Worm (Caenorhabditis elegans) whole organism, young adult: Measurements from ENCODE around the gene spn-4.

Experiments used
- C17E4.6 ChIP-seq: fragments of 200-800 bp; sonication (Bioruptor generic); IDR thresholded peaks from 2 replicates; pipeline ENCODE4 v1.3.6; 2022; ENCODE audit warnings: missing genetic modification reagents, missing genetic modification characterization, missing compliant biosample characterization
- F37B4.10 ChIP-seq: fragments of 200-800 bp; sonication (Bioruptor generic); IDR thresholded peaks from 2 replicates; pipeline ENCODE4 v1.3.6; 2022; ENCODE audit warnings: missing genetic modification characterization, missing compliant biosample characterization
- F49E8.2 ChIP-seq: sonication (generic microtip); optimal IDR thresholded peaks from 3 replicates; lab custom pipeline; 2017; ENCODE audit warnings: missing genetic modification characterization, mild to moderate bottlenecking, missing compliant biosample characterization, antibody characterized with exemption, moderate library complexity; ENCODE audit not compliant: insufficient read depth
- F57C9.4 ChIP-seq: sonication (generic microtip); optimal IDR thresholded peaks from 2 replicates; lab custom pipeline; 2017; ENCODE audit warnings: mild to moderate bottlenecking, missing genetic modification characterization, missing compliant biosample characterization
- K11D2.4 ChIP-seq: fragments of 200-800 bp; sonication (Bioruptor generic); IDR thresholded peaks from 2 replicates; pipeline ENCODE4 v1.3.6; 2022; ENCODE audit warnings: missing genetic modification reagents, missing genetic modification characterization, missing compliant biosample characterization
- T07F8.4 ChIP-seq: sonication (generic microtip); optimal IDR thresholded peaks from 2 replicates; lab custom pipeline; 2016; ENCODE audit warnings: mild to moderate bottlenecking, missing genetic modification characterization, moderate library complexity, missing compliant biosample characterization
- Y67H2A.10 ChIP-seq: fragments of 200-800 bp; sonication (Bioruptor generic); conservative IDR thresholded peaks from 2 replicates; pipeline ENCODE4 v1.3.6; 2022; ENCODE audit warnings: missing genetic modification reagents, missing genetic modification characterization, missing compliant biosample characterization
- akir-1 ChIP-seq: fragments of 200-800 bp; sonication (Bioruptor generic); optimal IDR thresholded peaks from 2 replicates; lab custom pipeline; 2018; ENCODE audit warnings: mild to moderate bottlenecking, missing genetic modification characterization, moderate library complexity, missing compliant biosample characterization
- ccch-3 ChIP-seq: fragments of 200-800 bp; sonication (Bioruptor generic); optimal IDR thresholded peaks from 2 replicates; lab custom pipeline; 2018; ENCODE audit warnings: mild to moderate bottlenecking, missing genetic modification characterization, missing compliant biosample characterization
- cebp-2 ChIP-seq: fragments of 200-800 bp; sonication (Bioruptor generic); IDR thresholded peaks from 2 replicates; pipeline ENCODE4 v1.3.6; 2022; ENCODE audit warnings: missing genetic modification characterization, missing compliant biosample characterization
- ceh-40 ChIP-seq: fragments of 200-800 bp; sonication (Bioruptor generic); IDR thresholded peaks from 2 replicates; pipeline ENCODE4 v1.3.6; 2022; ENCODE audit warnings: missing genetic modification characterization, missing compliant biosample characterization
- ceh-79 ChIP-seq: sonication (generic microtip); optimal IDR thresholded peaks from 2 replicates; lab custom pipeline; 2017; ENCODE audit warnings: mild to moderate bottlenecking, missing genetic modification characterization, missing compliant biosample characterization
- dox-1 ChIP-seq: fragments of 200-800 bp; sonication (Bioruptor generic); IDR thresholded peaks from 2 replicates; pipeline ENCODE4 v1.3.6; 2022; ENCODE audit warnings: missing genetic modification reagents, missing genetic modification characterization, missing compliant biosample characterization
- egrh-3 ChIP-seq: fragments of 200-800 bp; sonication (Bioruptor generic); IDR thresholded peaks from 2 replicates; pipeline ENCODE4 v1.3.6; 2022; ENCODE audit warnings: missing genetic modification reagents, missing genetic modification characterization, missing compliant biosample characterization
- gei-17 ChIP-seq: fragments of 200-800 bp; sonication (Bioruptor generic); optimal IDR thresholded peaks from 2 replicates; lab custom pipeline; 2018; ENCODE audit warnings: mild to moderate bottlenecking, missing genetic modification characterization, missing compliant biosample characterization
- hmg-1.2 ChIP-seq: fragments of 200-800 bp; sonication (Bioruptor generic); IDR thresholded peaks from 2 replicates; pipeline ENCODE4 v1.3.6; 2022; ENCODE audit warnings: missing genetic modification reagents, missing genetic modification characterization, missing compliant biosample characterization
- hsf-1 ChIP-seq: fragments of 200-800 bp; sonication (Bioruptor generic); IDR thresholded peaks from 2 replicates; pipeline ENCODE4 v1.3.6; 2022; ENCODE audit warnings: missing genetic modification reagents, missing genetic modification characterization, missing compliant biosample characterization
- lin-35 ChIP-seq, 3 experiments: fragments of 150-350 bp in 2 of 3; sonication (generic microtip) in 1 of 3; optimal IDR thresholded peaks; 2 replicates each; lab custom pipeline; 2014 to 2018; ENCODE audit warnings: missing biosample characterization in 3 of 3, missing genetic modification characterization in 3 of 3, missing genetic modification reagents in 3 of 3
- lin-40 ChIP-seq: sonication (generic microtip); optimal IDR thresholded peaks from 2 replicates; lab custom pipeline; 2016; ENCODE audit warnings: missing genetic modification characterization, mild to moderate bottlenecking, missing compliant biosample characterization, missing genotype, missing genetic modification reagents
- madf-10 ChIP-seq: sonication (generic microtip); optimal IDR thresholded peaks from 2 replicates; lab custom pipeline; 2016; ENCODE audit warnings: mild to moderate bottlenecking, missing genetic modification characterization, missing compliant biosample characterization
- madf-6 ChIP-seq: fragments of 200-800 bp; sonication (Bioruptor generic); IDR thresholded peaks from 2 replicates; pipeline ENCODE4 v1.3.6; 2022; ENCODE audit warnings: missing genetic modification reagents, missing genetic modification characterization, missing compliant biosample characterization
- madf-8 ChIP-seq: fragments of 200-800 bp; sonication (Bioruptor generic); conservative IDR thresholded peaks from 2 replicates; pipeline ENCODE4 v1.3.6; 2022; ENCODE audit warnings: missing genetic modification reagents, missing genetic modification characterization, missing compliant biosample characterization
- mcd-1 ChIP-seq: fragments of 200-800 bp; sonication (Bioruptor generic); IDR thresholded peaks from 2 replicates; pipeline ENCODE4 v1.3.6; 2022; ENCODE audit warnings: missing genetic modification reagents, missing genetic modification characterization, missing compliant biosample characterization
- nfyb-1 ChIP-seq: fragments of 200-800 bp; sonication (Bioruptor generic); IDR thresholded peaks from 2 replicates; pipeline ENCODE4 v1.3.6; 2022; ENCODE audit warnings: missing genetic modification reagents, missing genetic modification characterization, missing compliant biosample characterization
- nhr-179 ChIP-seq: sonication (generic microtip); optimal IDR thresholded peaks from 2 replicates; lab custom pipeline; 2016; ENCODE audit warnings: mild to moderate bottlenecking, missing genetic modification characterization, missing compliant biosample characterization
- nhr-90 ChIP-seq: sonication (generic microtip); optimal IDR thresholded peaks from 2 replicates; lab custom pipeline; 2016; ENCODE audit warnings: missing genotype, mild to moderate bottlenecking, missing genetic modification characterization, missing compliant biosample characterization
- rpc-1 ChIP-seq, 2 experiments: fragments of 150-350 bp in 1 of 2; sonication (generic microtip) in 1 of 2; optimal IDR thresholded peaks; 2 replicates each; lab custom pipeline; 2014 to 2018; ENCODE audit warnings: missing biosample characterization in 1 of 2, missing genetic modification characterization in 1 of 2, missing genetic modification reagents in 1 of 2, missing genotype in 1 of 2
- snpc-1.3 ChIP-seq: sonication (generic microtip); optimal IDR thresholded peaks from 2 replicates; lab custom pipeline; 2017; ENCODE audit warnings: missing genetic modification characterization, mild to moderate bottlenecking, missing compliant biosample characterization, antibody characterized with exemption, moderate library complexity, missing genotype, missing genetic modification reagents; ENCODE audit not compliant: insufficient read depth
- snpc-3.4 ChIP-seq: sonication (generic microtip); optimal IDR thresholded peaks from 2 replicates; lab custom pipeline; 2017; ENCODE audit warnings: missing genetic modification characterization, mild to moderate bottlenecking, missing compliant biosample characterization, antibody characterized with exemption, moderate library complexity, missing genotype, missing genetic modification reagents
- somi-1 ChIP-seq: fragments of 200-800 bp; sonication (Bioruptor generic); optimal IDR thresholded peaks from 2 replicates; lab custom pipeline; 2018; ENCODE audit warnings: mild to moderate bottlenecking, missing genetic modification characterization, missing compliant biosample characterization
- tlf-1 ChIP-seq: fragments of 200-800 bp; sonication (Bioruptor generic); optimal IDR thresholded peaks from 2 replicates; lab custom pipeline; 2018; ENCODE audit warnings: mild to moderate bottlenecking, missing genetic modification characterization, missing compliant biosample characterization
- unc-62 ChIP-seq: fragments of 150-350 bp; optimal IDR thresholded peaks from 2 replicates; lab custom pipeline; 2014; ENCODE audit warnings: missing biosample characterization, missing genetic modification reagents, missing genetic modification characterization
- ztf-22 ChIP-seq: fragments of 200-800 bp; sonication (Bioruptor generic); optimal IDR thresholded peaks from 2 replicates; lab custom pipeline; 2018; ENCODE audit warnings: mild to moderate bottlenecking, missing genetic modification characterization, moderate library complexity, missing compliant biosample characterization
- ztf-28 ChIP-seq: fragments of 200-800 bp; sonication (Bioruptor generic); IDR thresholded peaks from 2 replicates; pipeline ENCODE4 v1.3.6; 2022; ENCODE audit warnings: missing genetic modification reagents, missing genetic modification characterization, missing compliant biosample characterization
- ztf-6 ChIP-seq: fragments of 200-800 bp; sonication (Bioruptor generic); IDR thresholded peaks from 2 replicates; pipeline ENCODE4 v1.3.6; 2022; ENCODE audit warnings: missing genetic modification reagents, missing genetic modification characterization, missing compliant biosample characterization

The spn-4 gene

DNA sequence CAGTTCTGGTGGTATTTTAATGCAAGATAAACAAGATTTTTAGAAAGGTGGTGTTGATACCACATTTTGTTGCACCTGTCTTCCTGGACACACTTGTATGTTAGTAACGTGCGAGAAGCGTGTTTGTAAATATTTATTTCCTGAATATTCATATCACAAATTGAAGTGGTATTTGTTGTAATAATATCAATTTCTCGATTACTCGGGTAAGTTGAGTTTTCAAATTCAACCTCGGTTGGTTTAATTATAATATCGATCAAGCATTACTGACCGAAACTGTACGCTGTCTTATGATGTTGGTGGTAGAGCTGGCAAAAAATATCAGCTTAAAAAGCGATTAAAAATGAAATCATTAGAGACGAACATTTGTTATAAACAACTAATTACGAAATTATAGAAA, 19.3 kb upstream of the spn-4 start, which contains the start of gene dmsr-11:
Gene dmsr-11 (minus strand): TSS at position 101 of the 400 bp plus-strand sequence.
- TF ChIP-seq lin-40 (tag; lab: Kevin White, UChicago) (no peak), snpc-3.4 (no peak), rpc-1 (optimal IDR thresholded peaks at IDR 0.05; lab: Kevin White, UChicago) (no peak), rpc-1 (tag; optimal IDR thresholded peaks at IDR 0.05; lab: Kevin White, UChicago) (no peak), nhr-90 (tag; lab: Kevin White, UChicago) (no peak)

- TF ChIP-seq Y67H2A.10 (GFP tag; lab: Robert Waterston, UW) (no peak), ceh-40 (GFP tag; lab: Robert Waterston, UW) (no peak), cebp-2 (no peak), ceh-79 (tag; lab: Kevin White, UChicago) (no peak), ztf-22 (no peak), madf-10 (no peak), unc-62 (GFP tag; lab: Kevin White, UChicago) (no peak), dox-1 (GFP tag; lab: Robert Waterston, UW) (no peak), gei-17 (GFP tag; lab: Kevin White, UChicago) (no peak)
These were observed 17.1 kb upstream of the spn-4 start, which contains the start of gene dmsr-10 for ce11 chrV:6801850-6802249. Gene dmsr-10, minus strand, starts transcription at chrV:6801950.

ce11 chrV:6799564-6799963, 14.9 kb upstream of the spn-4 start, which contains the start of gene dmsr-9:
Gene dmsr-9, minus strand, starts transcription at chrV:6799664.
- TF ChIP-seq nhr-179 (no peak), madf-8 (no peak), egrh-3 (GFP tag; lab: Robert Waterston, UW) (no peak), akir-1 (GFP tag; lab: Kevin White, UChicago) (no peak)

ce11 chrV:6796894-6797293, 12.2 kb upstream of the spn-4 start:
- peak; percentile 91; the same call in 1 of the 2 replicates for TF ChIP-seq hmg-1.2 (GFP tag; lab: Robert Waterston, UW)
- no peak for TF ChIP-seq F57C9.4 (tag; lab: Kevin White, UChicago)

- TF ChIP-seq somi-1 (GFP tag; lab: Kevin White, UChicago) = no peak
- no peak for TF ChIP-seq rpc-1 (optimal IDR thresholded peaks at IDR 0.05; lab: Kevin White, UChicago)
- no peak for TF ChIP-seq rpc-1 (tag; optimal IDR thresholded peaks at IDR 0.05; lab: Kevin White, UChicago)
- no peak for TF ChIP-seq nfyb-1 (GFP tag; lab: Robert Waterston, UW)
- TF ChIP-seq ccch-3 (GFP tag; lab: Kevin White, UChicago) = no peak
- no peak for TF ChIP-seq ztf-6 (GFP tag; lab: Robert Waterston, UW)
- TF ChIP-seq madf-6 (GFP tag; lab: Robert Waterston, UW) = no peak
- TF ChIP-seq hsf-1 (GFP tag; lab: Robert Waterston, UW) = no peak
- no peak for TF ChIP-seq mcd-1 (GFP tag; lab: Robert Waterston, UW)
- TF ChIP-seq F37B4.10 (GFP tag; lab: Robert Waterston, UW) = no peak
- TF ChIP-seq lin-35 (GFP tag; optimal IDR thresholded peaks at IDR 0.05; lab: Kevin White, UChicago) = no peak
- TF ChIP-seq F49E8.2 (tag; lab: Kevin White, UChicago) = no peak
- no peak for TF ChIP-seq tlf-1 (GFP tag; lab: Kevin White, UChicago)
- TF ChIP-seq snpc-1.3 (tag; lab: Kevin White, UChicago) = no peak
- no peak for TF ChIP-seq T07F8.4 (tag; lab: Kevin White, UChicago)
- TF ChIP-seq K11D2.4 (GFP tag; lab: Robert Waterston, UW) = no peak
- no peak for TF ChIP-seq ztf-28 (GFP tag; lab: Robert Waterston, UW)
- no peak for TF ChIP-seq madf-10
- TF ChIP-seq C17E4.6 (GFP tag; lab: Robert Waterston, UW) = no peak
- TF ChIP-seq, all 124 proteins: peak for 0
These were observed 11.6 kb upstream of the spn-4 start for ce11 chrV:6796264-6796663.
